Fruit fly (Drosophila melanogaster) whole organism, prepupa: Measurements from ENCODE around the gene tx.
A peak's percentile ranks its signal among the peaks of the same experiment; 100 is the strongest.

Source experiments
- Blimp-1 ChIP-seq: fragments of 200-800 bp; sonication (Bioruptor generic); optimal IDR thresholded peaks from 3 replicates; lab custom pipeline; 2017; ENCODE audit warnings: missing biosample characterization, missing genetic modification characterization, mild to moderate bottlenecking, moderate library complexity, missing genetic modification reagents
- CG10669 ChIP-seq: fragments of 200-800 bp; sonication (Bioruptor generic); optimal IDR thresholded peaks from 3 replicates; lab custom pipeline; 2018; ENCODE audit warnings: missing biosample characterization, mild to moderate bottlenecking, missing genetic modification characterization, moderate library complexity
- CG11294 ChIP-seq: fragments of 200-800 bp; sonication (Bioruptor generic); IDR thresholded peaks from 2 replicates; pipeline ENCODE4 v1.3.6; 2022; ENCODE audit warnings: missing biosample characterization, missing genetic modification characterization
- CG11762 ChIP-seq: fragments of 200-800 bp; sonication (Bioruptor generic); optimal IDR thresholded peaks from 3 replicates; lab custom pipeline; 2016; ENCODE audit warnings: missing biosample characterization, missing genetic modification characterization; ENCODE audit not compliant: insufficient read depth
- CG11902 ChIP-seq: fragments of 200-800 bp; sonication (Bioruptor generic); optimal IDR thresholded peaks from 3 replicates; lab custom pipeline; 2016; ENCODE audit warnings: missing biosample characterization, missing genetic modification characterization
- CG1621 ChIP-seq: fragments of 200-800 bp; sonication (Bioruptor generic); optimal IDR thresholded peaks from 3 replicates; lab custom pipeline; 2018; ENCODE audit warnings: missing biosample characterization, mild to moderate bottlenecking, missing genetic modification characterization
- CG16779 ChIP-seq: fragments of 200-800 bp; sonication (Bioruptor generic); optimal IDR thresholded peaks from 3 replicates; lab custom pipeline; 2017; ENCODE audit warnings: missing biosample characterization, mild to moderate bottlenecking, missing genetic modification characterization
- CG3032 ChIP-seq: fragments of 200-800 bp; optimal IDR thresholded peaks from 2 replicates; lab custom pipeline; 2019; ENCODE audit warnings: missing biosample characterization, mild to moderate bottlenecking, missing genetic modification characterization, moderate library complexity
- CG31627 ChIP-seq: fragments of 200-800 bp; sonication (Bioruptor generic); optimal IDR thresholded peaks from 3 replicates; lab custom pipeline; 2016; ENCODE audit warnings: missing biosample characterization, missing genetic modification characterization
- CG32006 ChIP-seq: fragments of 200-800 bp; sonication (Bioruptor generic); optimal IDR thresholded peaks from 3 replicates; lab custom pipeline; 2017; ENCODE audit warnings: missing biosample characterization, mild to moderate bottlenecking, missing genetic modification characterization
- CG34406 ChIP-seq: fragments of 200-800 bp; sonication (Bioruptor generic); optimal IDR thresholded peaks from 3 replicates; lab custom pipeline; 2016; ENCODE audit warnings: missing biosample characterization, missing genetic modification characterization
- CG3919 ChIP-seq: fragments of 200-800 bp; sonication (Bioruptor generic); optimal IDR thresholded peaks from 3 replicates; lab custom pipeline; 2016; ENCODE audit warnings: missing biosample characterization, missing genetic modification characterization
- CG6276 ChIP-seq: fragments of 200-800 bp; sonication (Bioruptor generic); optimal IDR thresholded peaks from 2 replicates; lab custom pipeline; 2017; ENCODE audit warnings: missing biosample characterization, mild to moderate bottlenecking, missing genetic modification characterization
- CG6792 ChIP-seq: fragments of 200-800 bp; sonication (Bioruptor generic); optimal IDR thresholded peaks from 3 replicates; lab custom pipeline; 2016; ENCODE audit warnings: missing biosample characterization, missing genetic modification characterization
- CG6808 ChIP-seq: fragments of 200-800 bp; sonication (Bioruptor generic); optimal IDR thresholded peaks from 3 replicates; lab custom pipeline; 2017; ENCODE audit warnings: missing biosample characterization, missing genetic modification characterization, mild to moderate bottlenecking, moderate library complexity, missing genetic modification reagents
- CG6854 ChIP-seq: fragments of 200-800 bp; sonication (Bioruptor generic); optimal IDR thresholded peaks from 2 replicates; lab custom pipeline; 2017; ENCODE audit warnings: missing biosample characterization, mild to moderate bottlenecking, missing genetic modification characterization
- CG7368 ChIP-seq: fragments of 200-800 bp; sonication (Bioruptor generic); optimal IDR thresholded peaks from 3 replicates; lab custom pipeline; 2016; ENCODE audit warnings: missing biosample characterization, missing genetic modification characterization
- CG8119 ChIP-seq: fragments of 200-800 bp; sonication (Bioruptor generic); IDR thresholded peaks from 3 replicates; pipeline ENCODE4 v1.3.6; 2022; ENCODE audit warnings: missing biosample characterization, missing genetic modification characterization
- CG8319 ChIP-seq: fragments of 200-800 bp; sonication (Bioruptor generic); optimal IDR thresholded peaks from 3 replicates; lab custom pipeline; 2016; ENCODE audit warnings: missing biosample characterization, missing genetic modification characterization
- CG8632 ChIP-seq: fragments of 200-800 bp; sonication (Bioruptor generic); optimal IDR thresholded peaks from 3 replicates; lab custom pipeline; 2016; ENCODE audit warnings: missing biosample characterization, missing genetic modification characterization
- CG9139 ChIP-seq: fragments of 200-800 bp; sonication (Bioruptor generic); optimal IDR thresholded peaks from 3 replicates; lab custom pipeline; 2017; ENCODE audit warnings: missing biosample characterization, mild to moderate bottlenecking, missing genetic modification characterization
- Eip78C ChIP-seq: fragments of 200-800 bp; sonication (Bioruptor generic); peaks from one replicate; lab custom pipeline; 2016; ENCODE audit warnings: missing biosample characterization, missing genetic modification characterization
- Ets96B ChIP-seq: fragments of 200-800 bp; optimal IDR thresholded peaks from 2 replicates; lab custom pipeline; 2019; ENCODE audit warnings: missing biosample characterization, mild to moderate bottlenecking, missing genetic modification characterization, moderate library complexity
- Gug ChIP-seq: fragments of 200-800 bp; sonication (Bioruptor generic); IDR thresholded peaks from 2 replicates; pipeline ENCODE4 v1.3.6; 2022; ENCODE audit warnings: missing biosample characterization, missing genetic modification characterization
- Hr39 ChIP-seq: fragments of 200-800 bp; sonication (Bioruptor generic); optimal IDR thresholded peaks from 2 replicates; lab custom pipeline; 2016; ENCODE audit warnings: missing biosample characterization, missing genetic modification characterization
- Hr4 ChIP-seq: fragments of 200-800 bp; sonication (Bioruptor generic); optimal IDR thresholded peaks from 3 replicates; lab custom pipeline; 2016; ENCODE audit warnings: missing biosample characterization, missing genetic modification characterization
- Lpt ChIP-seq: fragments of 200-800 bp; sonication (Bioruptor generic); optimal IDR thresholded peaks from 3 replicates; lab custom pipeline; 2016; ENCODE audit warnings: missing biosample characterization, missing genetic modification characterization
- Met ChIP-seq: fragments of 200-800 bp; sonication (Bioruptor generic); optimal IDR thresholded peaks from 3 replicates; lab custom pipeline; 2016; ENCODE audit warnings: missing biosample characterization, missing genetic modification characterization
- OdsH ChIP-seq: fragments of 200-800 bp; sonication (Bioruptor generic); optimal IDR thresholded peaks from 3 replicates; lab custom pipeline; 2016; ENCODE audit warnings: missing biosample characterization, missing genetic modification characterization
- Sox102F ChIP-seq: fragments of 200-800 bp; sonication (Bioruptor generic); optimal IDR thresholded peaks from 2 replicates; lab custom pipeline; 2016; ENCODE audit warnings: missing biosample characterization, mild to moderate bottlenecking, missing genetic modification characterization
- Sox15 ChIP-seq: fragments of 200-800 bp; sonication (Bioruptor generic); optimal IDR thresholded peaks from 3 replicates; lab custom pipeline; 2016; ENCODE audit warnings: missing biosample characterization, missing genetic modification characterization
- achi ChIP-seq: fragments of 200-800 bp; sonication (Bioruptor generic); optimal IDR thresholded peaks from 3 replicates; lab custom pipeline; 2016; ENCODE audit warnings: missing biosample characterization, missing genetic modification characterization
- cyc ChIP-seq: fragments of 200-800 bp; sonication (Bioruptor generic); optimal IDR thresholded peaks from 3 replicates; lab custom pipeline; 2016; ENCODE audit warnings: missing biosample characterization, missing genetic modification characterization
- dac ChIP-seq: fragments of 200-800 bp; sonication (Bioruptor generic); optimal IDR thresholded peaks from 2 replicates; lab custom pipeline; 2017; ENCODE audit warnings: missing biosample characterization, mild to moderate bottlenecking, missing genetic modification characterization
- dsx ChIP-seq: fragments of 200-800 bp; optimal IDR thresholded peaks from 3 replicates; lab custom pipeline; 2019; ENCODE audit warnings: missing biosample characterization, mild to moderate bottlenecking, missing genetic modification characterization, moderate library complexity; ENCODE audit not compliant: poor library complexity, severe bottlenecking
- eg ChIP-seq: fragments of 200-800 bp; sonication (Bioruptor generic); IDR thresholded peaks from 3 replicates; pipeline ENCODE4 v1.3.6; 2022; ENCODE audit warnings: missing biosample characterization, missing genetic modification characterization
- esn ChIP-seq: fragments of 200-800 bp; sonication (Bioruptor generic); optimal IDR thresholded peaks from 2 replicates; lab custom pipeline; 2016; ENCODE audit warnings: missing biosample characterization, mild to moderate bottlenecking, missing genetic modification characterization, moderate library complexity
- fd59A ChIP-seq: fragments of 200-800 bp; sonication (Bioruptor generic); optimal IDR thresholded peaks from 2 replicates; lab custom pipeline; 2017; ENCODE audit warnings: missing biosample characterization, mild to moderate bottlenecking, missing genetic modification characterization, missing genetic modification reagents
- fd85E ChIP-seq: fragments of 200-800 bp; sonication (Bioruptor generic); optimal IDR thresholded peaks from 3 replicates; lab custom pipeline; 2016; ENCODE audit warnings: missing biosample characterization, missing genetic modification characterization
- fkh ChIP-seq: fragments of 200-800 bp; sonication (Bioruptor generic); optimal IDR thresholded peaks from 3 replicates; lab custom pipeline; 2017; ENCODE audit warnings: missing biosample characterization, mild to moderate bottlenecking, missing genetic modification characterization, moderate library complexity
- lz ChIP-seq: fragments of 200-800 bp; sonication (Bioruptor generic); optimal IDR thresholded peaks from 3 replicates; lab custom pipeline; 2016; ENCODE audit warnings: missing biosample characterization, missing genetic modification characterization
- pdm3 ChIP-seq: fragments of 200-800 bp; sonication (Bioruptor generic); optimal IDR thresholded peaks from 3 replicates; lab custom pipeline; 2016; ENCODE audit warnings: missing biosample characterization, missing genetic modification characterization
- salr ChIP-seq, 2 experiments: fragments of 200-800 bp; sonication (Bioruptor generic); optimal IDR thresholded peaks; 3 replicates each; lab custom pipeline; 2016 to 2018; ENCODE audit warnings: missing biosample characterization in 2 of 2, missing genetic modification characterization in 2 of 2, mild to moderate bottlenecking in 1 of 2
- spab ChIP-seq: fragments of 200-800 bp; sonication (Bioruptor generic); optimal IDR thresholded peaks from 2 replicates; lab custom pipeline; 2017; ENCODE audit warnings: missing biosample characterization, mild to moderate bottlenecking, missing genetic modification characterization, missing genetic modification reagents
- ss ChIP-seq, 2 experiments: fragments of 200-800 bp; sonication (Bioruptor generic); optimal IDR thresholded peaks; 2 replicates in 1 of 2; 3 replicates in 1 of 2; lab custom pipeline; 2017 to 2018; ENCODE audit warnings: mild to moderate bottlenecking in 2 of 2, missing biosample characterization in 2 of 2, missing genetic modification characterization in 2 of 2, moderate library complexity in 1 of 2
- svp ChIP-seq: fragments of 200-800 bp; sonication (Bioruptor generic); peaks from one replicate; lab custom pipeline; 2016; ENCODE audit warnings: missing biosample characterization, missing genetic modification characterization
- topi ChIP-seq: fragments of 200-800 bp; sonication (Bioruptor generic); optimal IDR thresholded peaks from 3 replicates; lab custom pipeline; 2016; ENCODE audit warnings: missing biosample characterization, missing genetic modification characterization
- vri ChIP-seq: fragments of 200-800 bp; sonication (Bioruptor generic); optimal IDR thresholded peaks from 3 replicates; lab custom pipeline; 2016; ENCODE audit warnings: missing biosample characterization, mild to moderate bottlenecking, missing genetic modification characterization

tx gene

dm6 chr3R:26457949-26458348 is 17.4 kb downstream of the tx start, which contains the start of gene CG14238:
Gene CG14238 (plus strand): TSS chr3R:26458249.
- TF ChIP-seq Hr4: no peak
- TF ChIP-seq Eip78C: no peak
- TF ChIP-seq fkh: no peak
- TF ChIP-seq cyc: no peak
- no peak for TF ChIP-seq vri
- no peak for TF ChIP-seq Gug (GFP tag; lab: Robert Waterston, UW)
- no peak for TF ChIP-seq topi (GFP tag; lab: Kevin White, UChicago)
- TF ChIP-seq CG6854 (GFP tag; lab: Kevin White, UChicago): no peak
- TF ChIP-seq svp (GFP tag; lab: Kevin White, UChicago): no peak
- no peak for TF ChIP-seq CG11294
- no peak for TF ChIP-seq achi (GFP tag; lab: Kevin White, UChicago)
- no peak for TF ChIP-seq fd85E (GFP tag; lab: Kevin White, UChicago)
- TF ChIP-seq esn (GFP tag; lab: Kevin White, UChicago): no peak
- TF ChIP-seq, all 60 proteins: peak for 0

- peak; percentile 20 for TF ChIP-seq CG32006 (GFP tag; lab: Kevin White, UChicago)
- TF ChIP-seq CG7368 (GFP tag; lab: Kevin White, UChicago): peak; percentile 33
- TF ChIP-seq CG6854 (GFP tag; lab: Kevin White, UChicago): peak; percentile 95
- TF ChIP-seq Blimp-1 (GFP tag; lab: Kevin White, UChicago): peak; percentile 16
- peak; percentile 5 for TF ChIP-seq esn (GFP tag; lab: Kevin White, UChicago)
- TF ChIP-seq CG16779: peak; percentile 71
- peak; percentile 15 for TF ChIP-seq Sox102F
- TF ChIP-seq CG6808 (GFP tag; lab: Kevin White, UChicago): peak; percentile 23
- TF ChIP-seq OdsH (GFP tag; lab: Kevin White, UChicago): no peak
- no peak for TF ChIP-seq spab
- peak; percentile 27 for TF ChIP-seq CG10669
- peak; percentile 24; the same call in 1 of the 2 replicates for TF ChIP-seq Gug (GFP tag; lab: Robert Waterston, UW)
- TF ChIP-seq dac (GFP tag; lab: Kevin White, UChicago): peak; percentile 19
- TF ChIP-seq CG6792: no peak
- no peak for TF ChIP-seq Sox15
- no peak for TF ChIP-seq fd59A (GFP tag; lab: Kevin White, UChicago)
- TF ChIP-seq CG31627 (GFP tag; lab: Kevin White, UChicago): no peak
- TF ChIP-seq dsx (GFP tag; lab: Kevin White, UChicago): peak; percentile 72
- TF ChIP-seq CG3032 (tag; lab: Kevin White, UChicago): no peak
- peak in 1 of 2 experiments; percentile 2 for TF ChIP-seq salr (GFP tag; optimal IDR thresholded peaks at IDR 0.05; lab: Kevin White, UChicago)
- peak; percentile 48 for TF ChIP-seq fd85E (GFP tag; lab: Kevin White, UChicago)
- no peak for TF ChIP-seq pdm3 (GFP tag; lab: Kevin White, UChicago)
- peak; percentile 76 for TF ChIP-seq CG9139 (GFP tag; lab: Kevin White, UChicago)
- no peak for TF ChIP-seq CG8319 (GFP tag; lab: Kevin White, UChicago)
- peak; percentile 72; the same call in 2 of the 3 replicates for TF ChIP-seq CG8119 (GFP tag; lab: Robert Waterston, UW)
- no peak for TF ChIP-seq CG11902 (GFP tag; lab: Kevin White, UChicago)
- peak; percentile 88 for TF ChIP-seq eg (GFP tag; lab: Robert Waterston, UW)
- no peak for TF ChIP-seq Hr39
- no peak for TF ChIP-seq CG6276 (GFP tag; lab: Kevin White, UChicago)
- no peak for TF ChIP-seq CG11762 (GFP tag; lab: Kevin White, UChicago)
- TF ChIP-seq vri: peak; percentile 74
- TF ChIP-seq fkh: peak; percentile 98
- TF ChIP-seq CG11294: peak; percentile 40; the same call in 1 of the 2 replicates
- TF ChIP-seq CG8632 (GFP tag; lab: Kevin White, UChicago): no peak
- TF ChIP-seq ss (GFP tag; optimal IDR thresholded peaks at IDR 0.05; lab: Kevin White, UChicago): peak; percentile 4 to 69
- peak; percentile 47 for TF ChIP-seq CG1621 (tag; lab: Kevin White, UChicago)
- peak; percentile 5 for TF ChIP-seq CG34406 (GFP tag; lab: Kevin White, UChicago)
- TF ChIP-seq lz (GFP tag; lab: Kevin White, UChicago): no peak
- TF ChIP-seq achi (GFP tag; lab: Kevin White, UChicago): no peak
- TF ChIP-seq CG3919: peak; percentile 61
- peak; percentile 78 for TF ChIP-seq Lpt
- peak; percentile 28 for TF ChIP-seq Ets96B (tag; lab: Kevin White, UChicago)
- TF ChIP-seq Met (GFP tag; lab: Kevin White, UChicago): no peak
Measured at dm6 chr3R:26461226-26461805, 20.7 kb downstream of the tx start, which contains the start of gene CG5455. Gene CG5455 (plus strand): TSS chr3R:26461527.
